Fruit fly (Drosophila melanogaster): ENCODE data around the gene CG10365.

dm6 chr3R:23740968-23741367 lies 17.8 kb downstream of the CG10365 start:
- TF ChIP-seq toe (GFP tag; optimal IDR thresholded peaks at IDR 0.05), result no peak
- no peak for TF ChIP-seq CG5204 (GFP tag; optimal IDR thresholded peaks at IDR 0.05)
- TF ChIP-seq CG1620 (GFP tag; optimal IDR thresholded peaks at IDR 0.05), result no peak
- TF ChIP-seq cnc (optimal IDR thresholded peaks at IDR 0.05), result no peak
- TF ChIP-seq CG11617 (GFP tag; optimal IDR thresholded peaks at IDR 0.05), result no peak
- no peak for TF ChIP-seq kay (GFP tag; ENCODE audit: borderline replicate concordance)
- no peak for TF ChIP-seq Crg-1 (GFP tag; optimal IDR thresholded peaks at IDR 0.05)
- TF ChIP-seq Mnt (GFP tag; optimal IDR thresholded peaks at IDR 0.05), result no peak
- TF ChIP-seq cic (GFP tag; optimal IDR thresholded peaks at IDR 0.05), result no peak
- no peak for TF ChIP-seq tj (GFP tag; optimal IDR thresholded peaks at IDR 0.05)
- no peak for TF ChIP-seq CG33017 (tag; optimal IDR thresholded peaks at IDR 0.05)
